Fruit fly (Drosophila melanogaster): ENCODE data around the gene CG32756.
A peak's percentile ranks its signal among the peaks of the same experiment; 100 is the strongest.

CG32756 gene

dm6 chrX:5973389-5974025, 28.0 kb downstream of the CG32756 start (continued):
- no peak for TF ChIP-seq kah (GFP tag; optimal IDR thresholded peaks at IDR 0.05)
- TF ChIP-seq CG14860 (GFP tag; IDR thresholded peaks at IDR 0.05; ENCODE audit: partially characterized antibody) = no peak
- no peak for TF ChIP-seq org-1 (GFP tag; optimal IDR thresholded peaks at IDR 0.05)
- no peak for TF ChIP-seq CG11247 (GFP tag; IDR thresholded peaks at IDR 0.05)
- TF ChIP-seq Deaf1 (tag; optimal IDR thresholded peaks at IDR 0.05) = no peak
- TF ChIP-seq lbe (GFP tag; optimal IDR thresholded peaks at IDR 0.05) = no peak
- TF ChIP-seq CoRest (tag; optimal IDR thresholded peaks at IDR 0.05) = peak; percentile 3
- no peak for TF ChIP-seq CG34376 (GFP tag; optimal IDR thresholded peaks at IDR 0.05)
- TF ChIP-seq stc (GFP tag; IDR thresholded peaks at IDR 0.05) = 0 out of 2 replicates have a peak, but pooled peaks have one; percentile 27
- TF ChIP-seq grn (GFP tag; optimal IDR thresholded peaks at IDR 0.05) = no peak
- no peak for TF ChIP-seq CG13775 (GFP tag; optimal IDR thresholded peaks at IDR 0.05)
- no peak for TF ChIP-seq trem (tag; optimal IDR thresholded peaks at IDR 0.05)
- TF ChIP-seq CG12942 (GFP tag; optimal IDR thresholded peaks at IDR 0.05) = no peak
- TF ChIP-seq CG3838 (GFP tag; optimal IDR thresholded peaks at IDR 0.05) = no peak
- no peak for TF ChIP-seq Aef1 (GFP tag; IDR thresholded peaks at IDR 0.05)
- no peak for TF ChIP-seq CG4730 (GFP tag; IDR thresholded peaks at IDR 0.05)
- no peak for TF ChIP-seq sima (GFP tag; optimal IDR thresholded peaks at IDR 0.05)
- no peak for TF ChIP-seq ase (GFP tag; IDR thresholded peaks at IDR 0.05)
- TF ChIP-seq CG9437 (GFP tag; optimal IDR thresholded peaks at IDR 0.05) = no peak
- no peak for TF ChIP-seq CG34224 (GFP tag; IDR thresholded peaks at IDR 0.05; ENCODE audit: partially characterized antibody)
- TF ChIP-seq CG6791 (GFP tag; IDR thresholded peaks at IDR 0.05; ENCODE audit: partially characterized antibody) = no peak
- TF ChIP-seq chif (GFP tag; optimal IDR thresholded peaks at IDR 0.05) = peak in 1 of 2 experiments; percentile 24
- TF ChIP-seq Awh (GFP tag; IDR thresholded peaks at IDR 0.05) = 0 out of 2 replicates have a peak, but pooled peaks have one; percentile 43
- TF ChIP-seq dysf (GFP tag; IDR thresholded peaks at IDR 0.05) = peak; percentile 49; the same call in 1 of the 3 replicates
- no peak for TF ChIP-seq CG12236 (GFP tag; optimal IDR thresholded peaks at IDR 0.05)
- no peak for TF ChIP-seq CG7745 (tag; optimal IDR thresholded peaks at IDR 0.05)
- no peak for TF ChIP-seq Mrtf (GFP tag; IDR thresholded peaks at IDR 0.05)
- TF ChIP-seq tin (GFP tag; optimal IDR thresholded peaks at IDR 0.05) = peak; percentile 22
- no peak for TF ChIP-seq psq (GFP tag; optimal IDR thresholded peaks at IDR 0.05)
- no peak for TF ChIP-seq al (GFP tag; IDR thresholded peaks at IDR 0.05)
- TF ChIP-seq Oaz (GFP tag; IDR thresholded peaks at IDR 0.05) = 0 out of 2 replicates have a peak, but pooled peaks have one; percentile 5
- no peak for TF ChIP-seq Elba2 (GFP tag; optimal IDR thresholded peaks at IDR 0.05)
- TF ChIP-seq wor (GFP tag; IDR thresholded peaks at IDR 0.05) = no peak
- no peak for TF ChIP-seq ssp (GFP tag; IDR thresholded peaks at IDR 0.05)
- peak; percentile 20 for TF ChIP-seq CG10267 (tag; optimal IDR thresholded peaks at IDR 0.05)
- no peak for TF ChIP-seq CG7963 (GFP tag; IDR thresholded peaks at IDR 0.05; ENCODE audit: partially characterized antibody)
- no peak for TF ChIP-seq CG10543 (GFP tag; optimal IDR thresholded peaks at IDR 0.05)
- TF ChIP-seq bab2 (GFP tag; optimal IDR thresholded peaks at IDR 0.05) = no peak
- TF ChIP-seq br (optimal IDR thresholded peaks at IDR 0.05) = no peak
- TF ChIP-seq CG7372 (GFP tag; IDR thresholded peaks at IDR 0.05) = no peak
- peak; percentile 33 for TF ChIP-seq tio (GFP tag; optimal IDR thresholded peaks at IDR 0.05)
- peak; percentile 29 for TF ChIP-seq Spps (tag; optimal IDR thresholded peaks at IDR 0.05)
- TF ChIP-seq gsb-n (tag; optimal IDR thresholded peaks at IDR 0.05) = peak; percentile 4
- TF ChIP-seq CG4617 (GFP tag; optimal IDR thresholded peaks at IDR 0.05; ENCODE audit: borderline replicate concordance) = no peak
- TF ChIP-seq Camta (GFP tag; optimal IDR thresholded peaks at IDR 0.05) = no peak
- TF ChIP-seq CG10209 (GFP tag; optimal IDR thresholded peaks at IDR 0.05) = no peak
- peak; percentile 50; the same call in 1 of the 2 replicates for TF ChIP-seq ttk (GFP tag; IDR thresholded peaks at IDR 0.05)
- no peak for TF ChIP-seq luna (GFP tag; optimal IDR thresholded peaks at IDR 0.05)
- peak; percentile 21; the same call in 1 of the 2 replicates for TF ChIP-seq E2f1 (GFP tag; IDR thresholded peaks at IDR 0.05)
- TF ChIP-seq Abd-B (GFP tag; optimal IDR thresholded peaks at IDR 0.05) = no peak
- TF ChIP-seq CG8359 (GFP tag; optimal IDR thresholded peaks at IDR 0.05; ENCODE audit: borderline replicate concordance) = no peak
